Worm (Caenorhabditis elegans): Measurements from ENCODE around the gene srx-19.

srx-19 gene

ce11 chrIV:6878912-6879554 is 6.0 kb downstream of the srx-19 start:
- TF ChIP-seq dao-5 (tag; optimal IDR thresholded peaks at IDR 0.05) = no peak
- TF ChIP-seq W03F9.2 (tag; optimal IDR thresholded peaks at IDR 0.05) = no peak
- peak; percentile 70 for TF ChIP-seq him-1 (tag; optimal IDR thresholded peaks at IDR 0.05)

ce11 chrIV:6879666-6880210 is 6.7 kb downstream of the srx-19 start:
- no peak for TF ChIP-seq him-1 (tag; optimal IDR thresholded peaks at IDR 0.05)
- no peak for TF ChIP-seq dao-5 (tag; optimal IDR thresholded peaks at IDR 0.05)
- no peak for TF ChIP-seq W03F9.2 (tag; optimal IDR thresholded peaks at IDR 0.05)

ce11 chrIV:6880415-6880814 is 7.4 kb downstream of the srx-19 start:
- TF ChIP-seq dao-5 (tag; optimal IDR thresholded peaks at IDR 0.05) (no peak), him-1 (tag; optimal IDR thresholded peaks at IDR 0.05) (no peak), W03F9.2 (tag; optimal IDR thresholded peaks at IDR 0.05) (peak; percentile 23)

DNA sequence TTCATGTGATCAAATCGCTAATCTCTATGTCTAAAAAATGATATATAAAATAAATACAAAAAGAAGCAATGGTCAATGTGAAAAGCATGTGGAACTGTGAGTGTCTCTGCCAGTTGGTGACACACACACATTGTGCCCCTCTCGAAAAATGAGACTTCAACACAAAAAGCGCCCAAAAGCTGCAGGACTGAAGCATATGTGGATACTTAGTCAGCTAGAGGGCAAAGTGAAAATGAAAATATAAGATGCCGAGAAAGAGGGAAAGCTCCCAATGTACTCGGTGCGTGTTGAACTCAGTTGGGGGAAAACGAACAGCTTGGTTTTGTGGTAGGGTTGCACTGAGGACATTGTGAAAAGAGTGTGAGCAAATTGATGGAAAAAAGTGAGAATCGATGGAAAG is 8.1 kb downstream of the srx-19 start:
- TF ChIP-seq him-1 (tag; optimal IDR thresholded peaks at IDR 0.05) (peak; percentile 13), dao-5 (tag; optimal IDR thresholded peaks at IDR 0.05) (no peak), W03F9.2 (tag; optimal IDR thresholded peaks at IDR 0.05) (no peak)

- TF ChIP-seq him-1 (tag; optimal IDR thresholded peaks at IDR 0.05) (no peak), dao-5 (tag; optimal IDR thresholded peaks at IDR 0.05) (no peak), W03F9.2 (tag; optimal IDR thresholded peaks at IDR 0.05) (no peak)
Measured at ce11 chrIV:6883342-6883741, 10.3 kb downstream of the srx-19 start, which contains the start of gene tre-2. Gene tre-2 (minus strand): TSS chrIV:6883442.

ce11 chrIV:6887601-6888099 is 14.6 kb downstream of the srx-19 start, which contains the start of the genes T05A12.3 and T05A12.4:
Gene T05A12.3 (minus strand): TSS chrIV:6887651.
Gene T05A12.4 (plus strand): TSS chrIV:6887948.
- TF ChIP-seq him-1 (tag; optimal IDR thresholded peaks at IDR 0.05) = no peak
- no peak for TF ChIP-seq W03F9.2 (tag; optimal IDR thresholded peaks at IDR 0.05)
- no peak for TF ChIP-seq dao-5 (tag; optimal IDR thresholded peaks at IDR 0.05)

DNA sequence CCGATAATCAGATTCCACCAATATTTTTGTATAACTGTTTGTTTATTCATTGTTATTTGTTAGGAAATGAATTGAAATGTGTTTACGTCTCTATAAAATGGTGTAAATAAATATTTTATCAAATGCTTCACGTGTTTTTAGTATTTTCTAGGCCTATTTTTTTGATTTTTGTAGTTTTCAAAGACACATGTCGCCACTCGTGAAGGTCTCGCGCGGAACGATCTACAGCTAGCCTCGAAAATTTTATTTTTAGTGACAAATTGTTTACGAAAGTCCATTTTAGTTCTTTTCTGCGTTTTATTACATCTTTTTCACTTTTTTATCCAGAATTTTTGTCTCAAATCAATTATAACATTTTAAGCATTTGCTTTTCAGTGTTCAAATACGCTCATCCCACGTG is 30.5 kb downstream of the srx-19 start, which contains the start of gene T22D1.5:
Gene T22D1.5, plus strand, starts transcription at position 376 of the 400 bp plus-strand sequence.
- TF ChIP-seq dao-5 (tag; optimal IDR thresholded peaks at IDR 0.05) (no peak), him-1 (tag; optimal IDR thresholded peaks at IDR 0.05) (no peak), W03F9.2 (tag; optimal IDR thresholded peaks at IDR 0.05) (no peak)

- TF ChIP-seq W03F9.2 (tag; optimal IDR thresholded peaks at IDR 0.05) (no peak), dao-5 (tag; optimal IDR thresholded peaks at IDR 0.05) (no peak), him-1 (tag; optimal IDR thresholded peaks at IDR 0.05) (no peak)
Measured at ce11 chrIV:6904606-6905005, 31.5 kb downstream of the srx-19 start.

DNA sequence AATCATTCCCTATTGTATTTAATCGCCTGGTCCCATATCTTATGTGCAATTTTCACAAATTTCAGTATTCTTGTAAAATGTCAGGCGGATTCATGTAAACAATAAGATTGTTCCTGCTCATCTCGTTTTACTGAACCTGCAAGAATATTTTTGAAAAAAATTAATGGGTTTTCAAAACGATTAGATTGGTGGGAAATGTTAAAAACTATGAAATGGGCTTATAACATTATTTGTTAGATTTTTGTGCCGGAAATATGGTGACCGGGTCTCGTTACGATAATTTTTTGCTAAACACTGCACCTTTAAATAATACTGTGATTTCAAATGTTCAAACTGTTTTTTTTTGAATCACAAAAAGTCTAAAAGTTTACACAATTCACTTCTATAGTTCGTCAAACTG is 32.4 kb downstream of the srx-19 start:
- TF ChIP-seq dao-5 (tag; optimal IDR thresholded peaks at IDR 0.05) = no peak
- no peak for TF ChIP-seq W03F9.2 (tag; optimal IDR thresholded peaks at IDR 0.05)
- no peak for TF ChIP-seq him-1 (tag; optimal IDR thresholded peaks at IDR 0.05)

ce11 chrIV:6905947-6906489 is 33.0 kb downstream of the srx-19 start, which contains the start of the genes T22D1.17 and T22D1.8:
Gene T22D1.17 (plus strand): TSS chrIV:6905997.
Gene T22D1.8 (minus strand): TSS chrIV:6906348.
- TF ChIP-seq him-1 (tag; optimal IDR thresholded peaks at IDR 0.05) = no peak
- no peak for TF ChIP-seq W03F9.2 (tag; optimal IDR thresholded peaks at IDR 0.05)
- TF ChIP-seq dao-5 (tag; optimal IDR thresholded peaks at IDR 0.05) = no peak

DNA sequence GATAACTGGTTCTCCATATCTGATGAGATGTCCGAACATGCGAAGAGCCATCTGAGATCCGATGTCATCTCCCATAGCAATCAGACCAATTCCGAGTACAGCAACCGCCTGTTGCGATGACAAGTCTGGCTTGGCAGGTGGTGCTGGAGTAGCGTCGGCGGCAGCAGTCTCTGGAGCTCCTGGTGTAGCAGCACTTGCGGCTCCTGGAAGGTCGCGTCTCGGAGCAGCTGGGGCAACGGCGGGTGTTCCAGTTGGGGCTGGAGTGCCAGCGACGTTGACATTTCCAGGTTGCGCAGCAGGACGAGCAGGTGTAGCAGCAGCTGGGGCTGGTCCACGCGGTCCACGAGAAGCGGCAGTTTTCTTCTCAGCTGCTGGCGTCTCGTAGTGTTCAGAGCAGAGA is 34.4 kb downstream of the srx-19 start:
- TF ChIP-seq dao-5 (tag; optimal IDR thresholded peaks at IDR 0.05) (no peak), W03F9.2 (tag; optimal IDR thresholded peaks at IDR 0.05) (no peak), him-1 (tag; optimal IDR thresholded peaks at IDR 0.05) (no peak)

- no peak for TF ChIP-seq him-1 (tag; optimal IDR thresholded peaks at IDR 0.05)
- peak; percentile 60 for TF ChIP-seq W03F9.2 (tag; optimal IDR thresholded peaks at IDR 0.05)
Measured at ce11 chrIV:6909863-6910733, 37.0 kb downstream of the srx-19 start, which contains the start of the genes rpn-1 and ribo-1. Gene rpn-1 (minus strand): TSS chrIV:6909913. Gene ribo-1 (plus strand): TSS chrIV:6910683.

Data from whole organism, L4/young adult.